Fruit fly (Drosophila melanogaster) whole organism, embryonic: ENCODE data around the gene CG42342.

Experiments
- Asciz ChIP-seq: fragments of 200-800 bp; sonication (Bioruptor generic); optimal IDR thresholded peaks from 2 replicates; lab custom pipeline; 2017; ENCODE audit warnings: missing biosample characterization, mild to moderate bottlenecking, missing genetic modification characterization, missing genetic modification reagents
- CG10366 ChIP-seq: fragments of 200-800 bp; sonication (Bioruptor generic); IDR thresholded peaks from 2 replicates; pipeline ENCODE4 v1.3.6; 2022; ENCODE audit warnings: missing biosample characterization, missing genetic modification characterization
- CG11560 ChIP-seq: fragments of 200-800 bp; sonication (Bioruptor generic); IDR thresholded peaks from 3 replicates; pipeline ENCODE4 v1.3.6; 2022; ENCODE audit warnings: missing biosample characterization, missing genetic modification characterization
- CG13287 ChIP-seq: fragments of 200-800 bp; sonication (Bioruptor generic); IDR thresholded peaks from 2 replicates; pipeline ENCODE4 v1.3.6; 2022; ENCODE audit warnings: missing biosample characterization, missing genetic modification characterization; ENCODE audit not compliant: partially characterized antibody
- CG16863 ChIP-seq: fragments of 200-800 bp; sonication (Bioruptor generic); optimal IDR thresholded peaks from 3 replicates; lab custom pipeline; 2016; ENCODE audit warnings: missing biosample characterization, missing genetic modification characterization
- CG17359 ChIP-seq: fragments of 200-800 bp; sonication (Bioruptor generic); optimal IDR thresholded peaks from 3 replicates; lab custom pipeline; 2018; ENCODE audit warnings: missing biosample characterization, mild to moderate bottlenecking, missing genetic modification characterization, moderate library complexity
- CG17802 ChIP-seq: fragments of 200-800 bp; sonication (Bioruptor generic); optimal IDR thresholded peaks from 2 replicates; lab custom pipeline; 2018; ENCODE audit warnings: missing biosample characterization, mild to moderate bottlenecking, missing genetic modification characterization, moderate library complexity
- CG17912 ChIP-seq: fragments of 200-800 bp; sonication (Bioruptor generic); optimal IDR thresholded peaks from 2 replicates; lab custom pipeline; 2018; ENCODE audit warnings: missing biosample characterization, mild to moderate bottlenecking, missing genetic modification characterization
- CG2875 ChIP-seq: fragments of 200-800 bp; sonication (Bioruptor generic); optimal IDR thresholded peaks from 2 replicates; lab custom pipeline; 2017; ENCODE audit warnings: missing biosample characterization, mild to moderate bottlenecking, missing genetic modification characterization, missing genetic modification reagents
- CG3065 ChIP-seq: fragments of 200-800 bp; sonication (Bioruptor generic); optimal IDR thresholded peaks from 2 replicates; lab custom pipeline; 2016; ENCODE audit warnings: missing biosample characterization, missing genetic modification characterization
- CG31365 ChIP-seq: fragments of 200-800 bp; sonication (Bioruptor generic); optimal IDR thresholded peaks from 2 replicates; lab custom pipeline; 2018; ENCODE audit warnings: missing biosample characterization, mild to moderate bottlenecking, missing genetic modification characterization
- CG4424 ChIP-seq: fragments of 200-800 bp; sonication (Bioruptor generic); optimal IDR thresholded peaks from 3 replicates; lab custom pipeline; 2016; ENCODE audit warnings: missing biosample characterization, missing genetic modification characterization
- CG6272 ChIP-seq: fragments of 200-800 bp; sonication (Bioruptor generic); IDR thresholded peaks from 2 replicates; pipeline ENCODE4 v1.3.6; 2022; ENCODE audit warnings: missing biosample characterization, missing genetic modification characterization
- CG6765 ChIP-seq: fragments of 200-800 bp; sonication (Bioruptor generic); optimal IDR thresholded peaks from 3 replicates; lab custom pipeline; 2017; ENCODE audit warnings: missing biosample characterization, mild to moderate bottlenecking, missing genetic modification characterization
- CG7357 ChIP-seq: fragments of 200-800 bp; sonication (Bioruptor generic); IDR thresholded peaks from 3 replicates; pipeline ENCODE4 v1.3.6; 2022; ENCODE audit warnings: missing biosample characterization, missing genetic modification characterization
- CG8281 ChIP-seq: fragments of 200-800 bp; sonication (Bioruptor generic); optimal IDR thresholded peaks from 2 replicates; lab custom pipeline; 2018; ENCODE audit warnings: missing biosample characterization, mild to moderate bottlenecking, missing genetic modification characterization, moderate library complexity
- CG8765 ChIP-seq: fragments of 200-800 bp; sonication (Bioruptor generic); IDR thresholded peaks from 2 replicates; pipeline ENCODE4 v1.3.6; 2022; ENCODE audit warnings: missing biosample characterization, missing genetic modification characterization
- CG8924 ChIP-seq: fragments of 200-800 bp; optimal IDR thresholded peaks from 3 replicates; lab custom pipeline; 2019; ENCODE audit warnings: missing biosample characterization, mild to moderate bottlenecking, missing genetic modification characterization, moderate library complexity
- CG9932 ChIP-seq: fragments of 200-800 bp; sonication (Bioruptor generic); IDR thresholded peaks from 2 replicates; pipeline ENCODE4 v1.3.6; 2022; ENCODE audit warnings: missing biosample characterization, missing genetic modification characterization
- CrebB ChIP-seq: fragments of 200-800 bp; sonication (Bioruptor generic); optimal IDR thresholded peaks from 3 replicates; lab custom pipeline; 2018; ENCODE audit warnings: missing biosample characterization, mild to moderate bottlenecking, missing genetic modification characterization
- Dip2 ChIP-seq: fragments of 200-800 bp; sonication (Bioruptor generic); IDR thresholded peaks from 2 replicates; pipeline ENCODE4 v1.3.6; 2022; ENCODE audit warnings: missing biosample characterization, missing genetic modification characterization
- Dip3 ChIP-seq: fragments of 200-800 bp; sonication (Bioruptor generic); optimal IDR thresholded peaks from 3 replicates; lab custom pipeline; 2016; ENCODE audit warnings: missing biosample characterization, missing genetic modification characterization
- Fer3 ChIP-seq: fragments of 200-800 bp; sonication (Bioruptor generic); optimal IDR thresholded peaks from 2 replicates; lab custom pipeline; 2018; ENCODE audit warnings: missing biosample characterization, mild to moderate bottlenecking, missing genetic modification characterization, moderate library complexity
- Gsc ChIP-seq: fragments of 200-800 bp; sonication (Bioruptor generic); IDR thresholded peaks from 2 replicates; pipeline ENCODE4 v1.3.6; 2022; ENCODE audit warnings: missing biosample characterization, missing genetic modification characterization
- Hr51 ChIP-seq, 2 experiments: fragments of 200-800 bp; sonication (Bioruptor generic); optimal IDR thresholded peaks; 2 replicates in 1 of 2; 3 replicates in 1 of 2; lab custom pipeline; 2016 to 2018; ENCODE audit warnings: missing biosample characterization in 2 of 2, missing genetic modification characterization in 2 of 2, mild to moderate bottlenecking in 1 of 2, moderate library complexity in 1 of 2
- Max ChIP-seq: fragments of 200-800 bp; sonication (Bioruptor generic); optimal IDR thresholded peaks from 2 replicates; lab custom pipeline; 2016; ENCODE audit warnings: missing biosample characterization, mild to moderate bottlenecking, missing genetic modification characterization
- Ravus ChIP-seq: fragments of 200-800 bp; sonication (Bioruptor generic); IDR thresholded peaks from 2 replicates; pipeline ENCODE4 v1.3.6; 2022; ENCODE audit warnings: missing biosample characterization, missing genetic modification characterization
- Sin3A ChIP-seq: fragments of >200 bp; optimal IDR thresholded peaks from 2 replicates; lab custom pipeline; 2018
- Xrp1 ChIP-seq: fragments of 200-800 bp; sonication (Bioruptor generic); IDR thresholded peaks from 2 replicates; pipeline ENCODE4 v1.3.6; 2022; ENCODE audit warnings: missing biosample characterization, missing genetic modification characterization
- YL-1 ChIP-seq: fragments of 200-800 bp; sonication (Bioruptor generic); optimal IDR thresholded peaks from 3 replicates; lab custom pipeline; 2017; ENCODE audit warnings: missing biosample characterization, mild to moderate bottlenecking, missing genetic modification characterization
- ato ChIP-seq: fragments of 200-800 bp; sonication (Bioruptor generic); IDR thresholded peaks from 2 replicates; pipeline ENCODE4 v1.3.6; 2022; ENCODE audit warnings: missing biosample characterization, missing genetic modification characterization; ENCODE audit not compliant: partially characterized antibody
- bsh ChIP-seq, 2 experiments: fragments of 200-800 bp; sonication (Bioruptor generic); optimal IDR thresholded peaks; 2 replicates each; lab custom pipeline; 2017 to 2018; ENCODE audit warnings: mild to moderate bottlenecking in 2 of 2, missing biosample characterization in 2 of 2, missing genetic modification characterization in 2 of 2, moderate library complexity in 1 of 2
- danr ChIP-seq: fragments of 200-800 bp; sonication (Bioruptor generic); IDR thresholded peaks from 2 replicates; pipeline ENCODE4 v1.3.6; 2022; ENCODE audit warnings: missing biosample characterization, missing genetic modification characterization
- emc ChIP-seq: fragments of 200-800 bp; sonication (Bioruptor generic); optimal IDR thresholded peaks from 2 replicates; lab custom pipeline; 2016; ENCODE audit warnings: missing biosample characterization, missing genetic modification characterization
- en ChIP-seq: fragments of 200-800 bp; sonication (Bioruptor generic); optimal IDR thresholded peaks from 2 replicates; lab custom pipeline; 2016; ENCODE audit warnings: missing biosample characterization, missing genetic modification characterization
- eve ChIP-seq, 2 experiments: fragments of >200 bp; optimal IDR thresholded peaks; 2 replicates each; lab custom pipeline; 2017; ENCODE audit warnings: missing biosample characterization in 2 of 2, missing genetic modification characterization in 2 of 2
- hth ChIP-seq: fragments of >200 bp; optimal IDR thresholded peaks from 2 replicates; lab custom pipeline; 2017; ENCODE audit warnings: inconsistent platforms
- kah ChIP-seq: fragments of 200-800 bp; sonication (Bioruptor generic); optimal IDR thresholded peaks from 2 replicates; lab custom pipeline; 2018; ENCODE audit warnings: missing biosample characterization, mild to moderate bottlenecking, missing genetic modification characterization
- kay ChIP-seq: fragments of 200-800 bp; sonication (Bioruptor generic); optimal IDR thresholded peaks from 2 replicates; lab custom pipeline; 2016; ENCODE audit warnings: missing biosample characterization, missing genetic modification characterization
- luna ChIP-seq: fragments of 200-800 bp; sonication (Bioruptor generic); optimal IDR thresholded peaks from 2 replicates; lab custom pipeline; 2016; ENCODE audit warnings: missing biosample characterization, missing genetic modification characterization
- oc ChIP-seq: fragments of 200-800 bp; sonication (Bioruptor generic); optimal IDR thresholded peaks from 2 replicates; lab custom pipeline; 2018; ENCODE audit warnings: missing biosample characterization, mild to moderate bottlenecking, missing genetic modification characterization, moderate library complexity
- p53 ChIP-seq: fragments of 200-800 bp; sonication (Bioruptor generic); optimal IDR thresholded peaks from 2 replicates; lab custom pipeline; 2016; ENCODE audit warnings: missing biosample characterization, missing genetic modification characterization
- pan ChIP-seq, 4 experiments: fragments of >200 bp in 3 of 4; fragments of 200-800 bp in 1 of 4; sonication (Bioruptor generic) in 1 of 4; optimal IDR thresholded peaks in 3 of 4; IDR thresholded peaks in 1 of 4; 2 replicates each; pipeline versions ENCODE4 v1.3.6 to Lab custom; 2017 to 2022; ENCODE audit warnings: missing biosample characterization in 2 of 4, missing genetic modification characterization in 2 of 4, mixed read lengths in 1 of 4
- phol ChIP-seq: fragments of 200-800 bp; sonication (Bioruptor generic); optimal IDR thresholded peaks from 3 replicates; lab custom pipeline; 2018; ENCODE audit warnings: missing biosample characterization, mild to moderate bottlenecking, missing genetic modification characterization, moderate library complexity
- pita ChIP-seq: fragments of 200-800 bp; sonication (Bioruptor generic); optimal IDR thresholded peaks from 2 replicates; lab custom pipeline; 2017; ENCODE audit warnings: missing biosample characterization, mild to moderate bottlenecking, missing genetic modification characterization
- run ChIP-seq: fragments of 200-800 bp; sonication (Bioruptor generic); optimal IDR thresholded peaks from 3 replicates; lab custom pipeline; 2018; ENCODE audit warnings: missing biosample characterization, mild to moderate bottlenecking, missing genetic modification characterization
- sisA ChIP-seq: fragments of 200-800 bp; sonication (Bioruptor generic); IDR thresholded peaks from 2 replicates; pipeline ENCODE4 v1.3.6; 2022; ENCODE audit warnings: missing biosample characterization, missing genetic modification characterization
- slbo ChIP-seq: fragments of 200-800 bp; sonication (Bioruptor generic); IDR thresholded peaks from 2 replicates; pipeline ENCODE4 v1.3.6; 2022; ENCODE audit warnings: missing biosample characterization, missing genetic modification characterization
- slp2 ChIP-seq: fragments of 200-800 bp; sonication (Bioruptor generic); optimal IDR thresholded peaks from 2 replicates; lab custom pipeline; 2016; ENCODE audit warnings: missing biosample characterization, missing genetic modification characterization
- tap ChIP-seq: fragments of 200-800 bp; optimal IDR thresholded peaks from 3 replicates; lab custom pipeline; 2019; ENCODE audit warnings: missing biosample characterization, mild to moderate bottlenecking, missing genetic modification characterization, moderate library complexity
- zen ChIP-seq: fragments of 200-800 bp; sonication (Bioruptor generic); optimal IDR thresholded peaks from 3 replicates; lab custom pipeline; 2018; ENCODE audit warnings: missing biosample characterization, mild to moderate bottlenecking, missing genetic modification characterization, moderate library complexity

Gene CG42342

DNA sequence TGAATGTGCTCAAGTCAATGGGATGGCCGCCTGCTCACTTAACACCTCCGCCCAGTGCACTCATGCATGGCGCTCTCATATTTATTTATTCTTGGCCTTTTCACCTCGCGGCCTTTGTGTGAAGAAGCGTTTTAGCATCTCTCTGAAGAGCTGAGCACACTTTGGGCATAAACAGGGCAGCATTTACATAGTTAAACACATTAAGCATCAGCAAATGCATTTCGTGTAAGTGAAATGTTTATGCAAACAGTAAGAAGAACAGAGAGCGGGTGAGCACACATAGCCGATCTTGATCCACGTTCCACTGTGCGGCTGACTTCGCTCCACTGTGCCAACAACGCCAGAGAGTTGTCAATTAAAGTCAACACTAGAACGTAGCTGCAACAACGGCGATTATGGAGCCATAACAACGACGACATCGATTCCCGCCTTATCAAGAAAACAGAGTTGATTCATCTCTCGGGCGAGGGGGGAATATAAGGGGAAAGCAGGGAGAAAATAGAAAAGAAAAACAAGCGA is 22.1 kb downstream of the CG42342 start (continued):
- no peak for TF ChIP-seq Gsc
- no peak for TF ChIP-seq pan (optimal IDR thresholded peaks at IDR 0.05; lab: Kevin White, UChicago)
- no peak for TF ChIP-seq pan (GFP tag; optimal IDR thresholded peaks at IDR 0.05 in 1 of 2, IDR thresholded peaks at IDR 0.05 in 1 of 2)
- TF ChIP-seq Dip3 (GFP tag; lab: Kevin White, UChicago): no peak
- no peak for TF ChIP-seq danr (GFP tag; lab: Robert Waterston, UW)
- TF ChIP-seq Asciz (GFP tag; lab: Kevin White, UChicago): peak; percentile 60
- peak; percentile 84 for TF ChIP-seq CG17802
- peak; percentile 28 for TF ChIP-seq CG17359 (tag; lab: Kevin White, UChicago)
- TF ChIP-seq kay: no peak
- TF ChIP-seq kah: no peak
- TF ChIP-seq tap (tag; lab: Kevin White, UChicago): peak; percentile 56
- no peak for TF ChIP-seq YL-1 (GFP tag; lab: Kevin White, UChicago)
- peak; percentile 15 for TF ChIP-seq CG4424
- no peak for TF ChIP-seq Sin3A (lab: Kevin White, UChicago)
- no peak for TF ChIP-seq CG9932
- TF ChIP-seq eve (GFP tag; optimal IDR thresholded peaks at IDR 0.05; lab: Kevin White, UChicago): no peak
- no peak for TF ChIP-seq CG13287 (GFP tag; lab: Robert Waterston, UW)
- no peak for TF ChIP-seq Fer3
- TF ChIP-seq CG8765 (GFP tag; lab: Robert Waterston, UW): no peak
- TF ChIP-seq p53 (GFP tag; lab: Kevin White, UChicago): no peak
- TF ChIP-seq pita (GFP tag; lab: Kevin White, UChicago): no peak
- TF ChIP-seq en (GFP tag; lab: Kevin White, UChicago): peak; percentile 22
- no peak for TF ChIP-seq oc (tag; lab: Kevin White, UChicago)
- TF ChIP-seq ato: no peak
- no peak for TF ChIP-seq Ravus (GFP tag; lab: Robert Waterston, UW)
- TF ChIP-seq run (tag; lab: Kevin White, UChicago): no peak
- TF ChIP-seq CG3065 (GFP tag; lab: Kevin White, UChicago): peak; percentile 16
- no peak for TF ChIP-seq Dip2 (GFP tag; lab: Robert Waterston, UW)
- TF ChIP-seq CG2875 (GFP tag; lab: Kevin White, UChicago): peak; percentile 61
- no peak for TF ChIP-seq luna (GFP tag; lab: Kevin White, UChicago)
- TF ChIP-seq bsh (GFP tag; optimal IDR thresholded peaks at IDR 0.05; lab: Kevin White, UChicago): peak; percentile 46 to 81
- no peak for TF ChIP-seq CG31365
- TF ChIP-seq phol: peak; percentile 70
- no peak for TF ChIP-seq hth (lab: Kevin White, UChicago)
- TF ChIP-seq CG17912 (GFP tag; lab: Kevin White, UChicago): peak; percentile 11
- peak; percentile 24 for TF ChIP-seq slp2 (GFP tag; lab: Kevin White, UChicago)
- no peak for TF ChIP-seq slbo (GFP tag; lab: Robert Waterston, UW)
- peak; percentile 71 for TF ChIP-seq sisA (GFP tag; lab: Robert Waterston, UW)
- peak; percentile 7 for TF ChIP-seq CrebB (tag; lab: Kevin White, UChicago)
- peak; percentile 52 for TF ChIP-seq CG16863 (GFP tag; lab: Kevin White, UChicago)
- TF ChIP-seq CG7357 (GFP tag; lab: Robert Waterston, UW): no peak
- 0 out of 2 replicates have a peak, but pooled peaks have one; percentile 16 for TF ChIP-seq CG10366 (GFP tag; lab: Robert Waterston, UW)
- TF ChIP-seq CG11560: no peak
- peak; percentile 77 for TF ChIP-seq Xrp1 (GFP tag; lab: Robert Waterston, UW)
- TF ChIP-seq zen (tag; lab: Kevin White, UChicago): peak; percentile 61
- peak in 1 of 2 experiments; percentile 24 for TF ChIP-seq Hr51 (GFP tag; optimal IDR thresholded peaks at IDR 0.05; lab: Kevin White, UChicago)
- peak; percentile 20 for TF ChIP-seq CG8281 (tag; lab: Kevin White, UChicago)
- TF ChIP-seq emc (GFP tag; lab: Kevin White, UChicago): no peak
- TF ChIP-seq CG8924 (tag; lab: Kevin White, UChicago): peak; percentile 32
- TF ChIP-seq CG6272: no peak
- no peak for TF ChIP-seq Max (GFP tag; lab: Kevin White, UChicago)
- no peak for TF ChIP-seq CG6765 (GFP tag; lab: Kevin White, UChicago)
